Worm (Caenorhabditis elegans) whole organism, L2 larva: ENCODE data around the gene F54D12.2.
"Not testable (repeated sequence)": the region's sequence is repeated elsewhere in the genome, so short reads cannot be mapped to it uniquely, and the experiment has no call there.

Experiments
- alr-1 ChIP-seq: fragments of 150-350 bp; optimal IDR thresholded peaks from 2 replicates; lab custom pipeline; 2014; ENCODE audit warnings: missing biosample characterization, missing genetic modification characterization
- blmp-1 ChIP-seq: sonication (generic microtip); optimal IDR thresholded peaks from 2 replicates; lab custom pipeline; 2017; ENCODE audit warnings: missing genetic modification characterization, mild to moderate bottlenecking, missing compliant biosample characterization, antibody characterized with exemption, moderate library complexity; ENCODE audit not compliant: insufficient read depth
- mab-5 ChIP-seq: fragments of 150-350 bp; optimal IDR thresholded peaks from 2 replicates; lab custom pipeline; 2014; ENCODE audit warnings: missing biosample characterization, missing genetic modification characterization
- mdl-1 ChIP-seq, 2 experiments: fragments of 150-350 bp in 1 of 2; sonication (generic microtip) in 1 of 2; optimal IDR thresholded peaks; 2 replicates each; lab custom pipeline; 2017; ENCODE audit warnings: missing biosample characterization in 2 of 2, missing genetic modification characterization in 2 of 2
- zag-1 ChIP-seq: fragments of 150-350 bp; optimal IDR thresholded peaks from 2 replicates; lab custom pipeline; 2014; ENCODE audit warnings: missing biosample characterization, missing genetic modification characterization
- ztf-4 ChIP-seq: fragments of 150-350 bp; optimal IDR thresholded peaks from 2 replicates; lab custom pipeline; 2014; ENCODE audit warnings: missing biosample characterization, missing genetic modification characterization

F54D12.2 gene

DNA sequence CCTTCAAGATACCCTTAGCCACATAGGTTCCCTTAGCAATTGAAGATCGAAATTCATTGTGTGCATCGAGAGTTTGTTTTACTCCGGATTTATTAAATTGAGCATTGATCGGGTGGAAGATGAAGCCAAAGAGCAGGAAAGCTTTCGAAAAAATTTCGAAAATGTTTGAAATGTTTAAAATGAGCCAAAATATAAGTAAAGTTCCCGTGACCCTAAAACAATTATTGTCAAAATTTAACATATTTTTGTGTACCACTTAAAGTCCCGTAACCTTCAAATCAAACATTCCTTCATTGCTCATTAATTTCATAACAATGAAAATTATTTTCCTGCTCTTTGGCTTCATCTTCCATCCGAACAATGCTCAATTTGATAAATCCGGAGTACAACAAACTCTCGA is 46.4 kb downstream of the F54D12.2 start, which contains the start of gene scl-17:
scl-17 (plus strand) TSS at position 301 of the 400 bp plus-strand sequence.
- TF ChIP-seq ztf-4 (tag; lab: Kevin White, UChicago), result no peak
- TF ChIP-seq mdl-1 (tag; optimal IDR thresholded peaks at IDR 0.05; lab: Kevin White, UChicago), result no peak
- no peak for TF ChIP-seq alr-1 (tag; lab: Kevin White, UChicago)
- TF ChIP-seq blmp-1, result no peak
- TF ChIP-seq, all 48 proteins: peak for 0

DNA sequence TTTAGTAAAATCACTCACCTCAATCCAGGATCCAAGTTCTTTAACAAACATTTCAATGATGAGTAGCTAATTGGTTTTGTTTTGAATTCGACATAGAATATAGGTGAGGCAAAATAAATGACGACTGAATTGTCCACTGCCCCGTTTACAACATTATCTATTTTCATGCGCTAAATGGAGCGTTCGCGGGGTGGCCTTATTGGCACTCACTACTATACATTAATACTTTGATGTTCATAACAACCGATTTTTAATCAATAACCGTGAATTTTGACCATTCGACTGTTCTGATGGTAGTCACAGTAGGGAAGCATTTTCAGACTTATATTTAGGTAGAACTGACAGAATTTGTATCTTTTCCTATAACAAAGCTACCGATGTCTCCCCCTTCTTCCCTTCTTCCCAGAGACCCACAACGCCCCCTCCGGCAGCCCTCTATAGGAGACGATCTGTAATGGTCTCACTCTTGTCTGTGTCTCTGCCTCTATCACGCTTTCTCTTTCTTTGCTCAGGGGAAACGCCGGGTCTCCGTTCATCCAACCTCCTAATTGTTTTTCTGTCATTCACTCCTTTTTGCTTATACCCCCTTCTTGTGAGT is 48.3 kb downstream of the F54D12.2 start, which contains the start of gene Y51H7C.12:
Y51H7C.12 (minus strand) TSS at position 51 of the 598 bp plus-strand sequence.
- TF ChIP-seq mab-5; zag-1 (tag; lab: Kevin White, UChicago); blmp-1: not testable (repeated sequence)
